Worm (Caenorhabditis elegans) whole organism, mixed stage, embryonic: Measurements from ENCODE around the gene K03H1.11.

Source experiments
- lsy-2 ChIP-seq: fragments of 150-350 bp; optimal IDR thresholded peaks from 2 replicates; lab custom pipeline; 2014; ENCODE audit warnings: missing biosample characterization, missing genetic modification characterization
- mep-1 ChIP-seq: fragments of 150-350 bp; optimal IDR thresholded peaks from 2 replicates; lab custom pipeline; 2017; ENCODE audit warnings: missing biosample characterization, missing genetic modification reagents, missing genetic modification characterization, inconsistent platforms
- nhr-12 ChIP-seq: fragments of 150-350 bp; optimal IDR thresholded peaks from 2 replicates; lab custom pipeline; 2014; ENCODE audit warnings: missing biosample characterization, missing genetic modification characterization
- nhr-76 ChIP-seq: sonication (generic microtip); optimal IDR thresholded peaks from 2 replicates; lab custom pipeline; 2017; ENCODE audit warnings: missing biosample characterization, missing genetic modification characterization
- pha-4 ChIP-seq: fragments of 150-350 bp; optimal IDR thresholded peaks from 2 replicates; lab custom pipeline; 2018; ENCODE audit warnings: missing biosample characterization, missing genetic modification reagents, missing genetic modification characterization

ce11 chrIII:9984604-9985003 is 32.8 kb upstream of the K03H1.11 start:
- no peak for TF ChIP-seq lsy-2 (tag; lab: Kevin White, UChicago)
- TF ChIP-seq pha-4 (tag; lab: Kevin White, UChicago): no peak
- no peak for TF ChIP-seq mep-1 (tag; lab: Kevin White, UChicago)
- no peak for TF ChIP-seq nhr-76
- TF ChIP-seq nhr-12 (tag; lab: Kevin White, UChicago): no peak
